Worm (Caenorhabditis elegans) whole organism, L4 larva: ENCODE results near the gene T11F9.10.

Source experiments
- attf-4 ChIP-seq: sonication (generic microtip); optimal IDR thresholded peaks from 3 replicates; lab custom pipeline; 2017; ENCODE audit warnings: missing biosample characterization, missing genetic modification characterization
- fos-1 ChIP-seq: fragments of 150-350 bp; optimal IDR thresholded peaks from 2 replicates; lab custom pipeline; 2014; ENCODE audit warnings: missing biosample characterization, missing genetic modification characterization

DNA sequence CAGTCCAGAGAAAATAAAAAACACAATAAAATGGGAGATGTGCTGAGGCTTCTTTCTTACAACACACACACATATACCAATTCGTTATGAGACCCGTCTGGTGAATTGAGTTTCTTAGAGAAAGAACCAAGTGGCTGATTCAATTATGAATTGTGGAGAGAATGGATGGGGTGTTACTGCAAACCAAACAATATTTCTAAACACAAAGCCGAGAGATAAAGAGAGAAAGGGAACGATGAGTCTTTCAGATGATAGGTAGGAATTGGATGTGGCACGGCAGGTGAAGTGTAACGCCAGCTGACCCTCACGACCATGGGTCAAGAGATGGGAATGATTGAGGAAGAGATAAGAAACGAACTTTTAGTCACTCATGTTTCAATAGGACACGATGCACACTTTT lies 40.5 kb upstream of the T11F9.10 start, which contains the start of gene mig-17:
- no peak for TF ChIP-seq attf-4
- TF ChIP-seq fos-1 (tag; lab: Kevin White, UChicago): no peak
